Worm (Caenorhabditis elegans) whole organism, L1 larva: ENCODE results near the gene str-254.

Source experiments
- C04F5.9 ChIP-seq: sonication (generic microtip); optimal IDR thresholded peaks from 2 replicates; lab custom pipeline; 2016; ENCODE audit warnings: missing genetic modification characterization, missing compliant biosample characterization
- C34B4.2 ChIP-seq: sonication (generic microtip); optimal IDR thresholded peaks from 2 replicates; lab custom pipeline; 2017; ENCODE audit warnings: mild to moderate bottlenecking, missing genetic modification characterization, missing compliant biosample characterization
- F16B12.6 ChIP-seq: fragments of 150-350 bp; optimal IDR thresholded peaks from 2 replicates; lab custom pipeline; 2014; ENCODE audit warnings: missing biosample characterization, missing genetic modification characterization
- Y116A8C.19 ChIP-seq: sonication (generic microtip); optimal IDR thresholded peaks from 2 replicates; lab custom pipeline; 2016; ENCODE audit warnings: missing compliant biosample characterization, missing genetic modification characterization, borderline replicate concordance
- aha-1 ChIP-seq: fragments of 150-350 bp; optimal IDR thresholded peaks from 2 replicates; lab custom pipeline; 2014; ENCODE audit warnings: missing biosample characterization, missing genetic modification characterization
- ceh-63 ChIP-seq: fragments of 200-800 bp; sonication (Bioruptor generic); optimal IDR thresholded peaks from 2 replicates; lab custom pipeline; 2018; ENCODE audit warnings: mild to moderate bottlenecking, missing genetic modification characterization, missing compliant biosample characterization
- ceh-82 ChIP-seq, 3 experiments: fragments of 150-350 bp in 1 of 3; sonication (generic microtip) in 2 of 3; optimal IDR thresholded peaks; 2 replicates each; lab custom pipeline; 2014 to 2017; ENCODE audit warnings: missing biosample characterization in 3 of 3, missing genetic modification characterization in 3 of 3
- ceh-88 ChIP-seq: fragments of 200-800 bp; sonication (Bioruptor generic); IDR thresholded peaks from 2 replicates; pipeline ENCODE4 v1.3.6; 2022; ENCODE audit warnings: missing genetic modification characterization, missing compliant biosample characterization
- efl-3 ChIP-seq: fragments of 200-800 bp; sonication (Bioruptor generic); optimal IDR thresholded peaks from 2 replicates; lab custom pipeline; 2018; ENCODE audit warnings: mild to moderate bottlenecking, missing genetic modification characterization, missing compliant biosample characterization
- elt-2 ChIP-seq: sonication (generic microtip); optimal IDR thresholded peaks from 2 replicates; lab custom pipeline; 2016; ENCODE audit warnings: missing genetic modification characterization, mild to moderate bottlenecking, inconsistent platforms, missing compliant biosample characterization, missing genetic modification reagents
- fkh-8 ChIP-seq: sonication (generic microtip); optimal IDR thresholded peaks from 2 replicates; lab custom pipeline; 2016; ENCODE audit warnings: mild to moderate bottlenecking, missing genetic modification characterization, missing compliant biosample characterization
- hlh-17 ChIP-seq: fragments of 200-800 bp; sonication (Bioruptor generic); optimal IDR thresholded peaks from 2 replicates; lab custom pipeline; 2018; ENCODE audit warnings: missing genetic modification characterization, mild to moderate bottlenecking, missing compliant biosample characterization, moderate library complexity, borderline replicate concordance
- hlh-4 ChIP-seq: sonication (generic microtip); optimal IDR thresholded peaks from 2 replicates; lab custom pipeline; 2016; ENCODE audit warnings: mild to moderate bottlenecking, missing genetic modification characterization, missing compliant biosample characterization
- irx-1 ChIP-seq: sonication (generic microtip); optimal IDR thresholded peaks from 2 replicates; lab custom pipeline; 2016; ENCODE audit warnings: missing genetic modification characterization, missing compliant biosample characterization
- lin-13 ChIP-seq: fragments of 150-350 bp; optimal IDR thresholded peaks from 2 replicates; lab custom pipeline; 2014; ENCODE audit warnings: missing biosample characterization, missing genetic modification reagents, missing genetic modification characterization
- mab-9 ChIP-seq: fragments of 200-800 bp; sonication (Bioruptor generic); IDR thresholded peaks from 2 replicates; pipeline ENCODE4 v1.3.6; 2022; ENCODE audit warnings: missing genetic modification reagents, missing genetic modification characterization, missing compliant biosample characterization
- mdl-1 ChIP-seq, 2 experiments: fragments of 150-350 bp; optimal IDR thresholded peaks; 2 replicates each; lab custom pipeline; 2014 to 2017; ENCODE audit warnings: missing biosample characterization in 2 of 2, missing genetic modification characterization in 2 of 2, inconsistent platforms in 1 of 2
- mef-2 ChIP-seq: fragments of 150-350 bp; optimal IDR thresholded peaks from 2 replicates; lab custom pipeline; 2014; ENCODE audit warnings: missing biosample characterization, missing genetic modification characterization
- nhr-19 ChIP-seq: fragments of 200-800 bp; sonication (Bioruptor generic); conservative IDR thresholded peaks from 2 replicates; pipeline ENCODE4 v1.3.6; 2022; ENCODE audit warnings: missing genetic modification characterization, missing compliant biosample characterization
- nhr-237 ChIP-seq: fragments of 150-350 bp; optimal IDR thresholded peaks from 2 replicates; lab custom pipeline; 2014; ENCODE audit warnings: missing biosample characterization, missing genetic modification characterization
- nhr-71 ChIP-seq: sonication (generic microtip); optimal IDR thresholded peaks from 2 replicates; lab custom pipeline; 2016; ENCODE audit warnings: mild to moderate bottlenecking, missing genetic modification characterization, moderate library complexity, missing compliant biosample characterization
- nhr-77 ChIP-seq: fragments of 150-350 bp; optimal IDR thresholded peaks from 2 replicates; lab custom pipeline; 2014; ENCODE audit warnings: missing biosample characterization, missing genetic modification characterization
- nhr-84 ChIP-seq: sonication (generic microtip); optimal IDR thresholded peaks from 2 replicates; lab custom pipeline; 2017; ENCODE audit warnings: missing biosample characterization, missing genetic modification characterization
- nhr-85 ChIP-seq: sonication (generic microtip); peaks from one replicate; lab custom pipeline; 2016; ENCODE audit warnings: missing genetic modification characterization, inconsistent platforms, missing compliant biosample characterization
- nhr-90 ChIP-seq: sonication (generic microtip); optimal IDR thresholded peaks from 2 replicates; lab custom pipeline; 2016; ENCODE audit warnings: mild to moderate bottlenecking, missing genetic modification characterization, missing compliant biosample characterization; ENCODE audit not compliant: poor library complexity
- pqm-1 ChIP-seq: sonication (generic microtip); optimal IDR thresholded peaks from 3 replicates; lab custom pipeline; 2017; ENCODE audit warnings: missing biosample characterization, missing genetic modification characterization
- skn-1 ChIP-seq: fragments of 150-350 bp; optimal IDR thresholded peaks from 2 replicates; lab custom pipeline; 2014; ENCODE audit warnings: missing biosample characterization, missing genetic modification characterization
- snu-23 ChIP-seq: sonication (generic microtip); optimal IDR thresholded peaks from 2 replicates; lab custom pipeline; 2016; ENCODE audit warnings: missing genetic modification characterization, missing compliant biosample characterization
- unc-62 ChIP-seq: fragments of 150-350 bp; optimal IDR thresholded peaks from 2 replicates; lab custom pipeline; 2014; ENCODE audit warnings: missing biosample characterization, missing genetic modification reagents, missing genetic modification characterization
- unc-86 ChIP-seq: sonication (generic microtip); optimal IDR thresholded peaks from 2 replicates; lab custom pipeline; 2016; ENCODE audit warnings: missing genetic modification characterization, missing compliant biosample characterization
- zip-4 ChIP-seq: fragments of 200-800 bp; sonication (Bioruptor generic); optimal IDR thresholded peaks from 2 replicates; lab custom pipeline; 2018; ENCODE audit warnings: mild to moderate bottlenecking, missing genetic modification characterization, moderate library complexity, missing compliant biosample characterization
- ztf-11 ChIP-seq, 2 experiments: sonication (generic microtip); optimal IDR thresholded peaks; 2 replicates each; lab custom pipeline; 2016 to 2017; ENCODE audit warnings: missing genetic modification characterization in 2 of 2, missing biosample characterization in 1 of 2, missing compliant biosample characterization in 1 of 2

str-254 gene

ce11 chrV:16175227-16175626 is 22.0 kb upstream of the str-254 start:
- TF ChIP-seq lin-13 (GFP tag; lab: Kevin White, UChicago), result no peak
- TF ChIP-seq elt-2 (tag; lab: Kevin White, UChicago), result peak; percentile 79
- TF ChIP-seq pqm-1 (tag; lab: Kevin White, UChicago), result peak; percentile 74
- TF ChIP-seq unc-62 (GFP tag; lab: Kevin White, UChicago), result no peak

ce11 chrV:16174109-16174508 is 20.8 kb upstream of the str-254 start:
- peak; percentile 57 for TF ChIP-seq elt-2 (tag; lab: Kevin White, UChicago)
- peak; percentile 14 for TF ChIP-seq nhr-85
- peak; percentile 16 for TF ChIP-seq pqm-1 (tag; lab: Kevin White, UChicago)
- TF ChIP-seq unc-86, result no peak

ce11 chrV:16171721-16172120 is 18.4 kb upstream of the str-254 start, which contains the start of gene K05D4.9:
TSS of gene K05D4.9 (minus strand) at chrV:16171821.
- TF ChIP-seq fkh-8 (tag; lab: Kevin White, UChicago) (peak; percentile 18), nhr-19 (GFP tag; lab: Robert Waterston, UW) (no peak)

DNA sequence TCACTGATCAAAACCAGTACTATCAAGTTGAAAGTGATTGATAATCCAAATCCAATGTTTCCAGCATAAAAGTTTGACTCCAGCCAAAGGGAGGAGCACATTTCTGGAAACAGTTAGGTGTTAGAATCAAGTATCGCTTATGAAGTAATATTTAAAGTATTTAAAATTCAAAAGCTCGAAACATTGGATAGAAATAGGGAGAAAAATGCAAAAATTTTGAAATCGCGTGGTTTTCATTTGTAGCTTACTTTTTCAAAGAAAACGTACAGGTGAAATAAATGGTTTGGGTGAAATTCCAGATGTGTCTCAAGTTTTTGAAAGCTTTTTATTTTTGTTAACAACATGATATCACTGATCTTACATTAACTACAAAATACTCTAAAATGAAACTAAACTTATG is 15.8 kb upstream of the str-254 start, which contains the start of gene str-111:
Gene str-111, minus strand, starts transcription at position 101 of the 400 bp plus-strand sequence.
- TF ChIP-seq F16B12.6 (tag; lab: Kevin White, UChicago) (no peak), hlh-4 (tag; lab: Kevin White, UChicago) (peak; percentile 65), zip-4 (GFP tag; lab: Kevin White, UChicago) (no peak), ztf-11 (tag; optimal IDR thresholded peaks at IDR 0.05; lab: Kevin White, UChicago) (no peak), hlh-17 (GFP tag; lab: Kevin White, UChicago) (no peak)
- TF ChIP-seq, all 84 proteins: peak for 1

- no peak for TF ChIP-seq F16B12.6 (tag; lab: Kevin White, UChicago)
- no peak for TF ChIP-seq nhr-90 (tag; lab: Kevin White, UChicago)
- TF ChIP-seq irx-1 (tag; lab: Kevin White, UChicago), result no peak
- no peak for TF ChIP-seq ceh-63 (GFP tag; lab: Kevin White, UChicago)
- TF ChIP-seq unc-86, result no peak
- TF ChIP-seq snu-23 (GFP tag; lab: Kevin White, UChicago), result no peak
- no peak for TF ChIP-seq C04F5.9
- no peak for TF ChIP-seq ceh-82 (tag; optimal IDR thresholded peaks at IDR 0.05; lab: Kevin White, UChicago)
- no peak for TF ChIP-seq nhr-77 (tag; lab: Kevin White, UChicago)
- no peak for TF ChIP-seq nhr-84
- TF ChIP-seq nhr-237 (tag; lab: Kevin White, UChicago), result no peak
- TF ChIP-seq C34B4.2 (tag; lab: Kevin White, UChicago), result no peak
- TF ChIP-seq mdl-1 (tag; optimal IDR thresholded peaks at IDR 0.05; lab: Kevin White, UChicago), result no peak
- TF ChIP-seq efl-3, result no peak
- TF ChIP-seq aha-1 (tag; lab: Kevin White, UChicago), result no peak
Measured at ce11 chrV:16165936-16166335, 12.7 kb upstream of the str-254 start, which contains the start of gene str-108. TSS of gene str-108 (plus strand) at chrV:16166236.

DNA sequence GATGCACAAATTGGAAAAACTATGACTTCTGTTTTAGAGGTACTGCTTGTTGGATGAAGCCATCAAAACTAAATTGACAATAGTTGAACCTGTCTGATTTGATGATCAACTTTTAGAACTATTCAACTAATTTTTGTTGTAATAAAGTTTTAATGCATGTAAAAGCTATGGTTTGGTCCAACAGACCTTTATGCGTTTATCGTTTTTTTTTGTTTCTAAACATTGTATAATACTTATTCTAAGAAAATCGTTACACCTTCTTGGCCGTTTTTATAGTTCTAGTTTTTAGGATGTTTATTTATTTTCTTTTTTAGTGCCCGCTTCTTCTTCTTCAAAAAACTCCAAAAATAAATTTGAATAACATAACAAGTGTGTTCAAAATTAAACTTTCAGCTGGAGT is 10.4 kb upstream of the str-254 start, which contains the start of gene F10A3.12:
Gene F10A3.12, plus strand, starts transcription at position 301 of the 400 bp plus-strand sequence.
- TF ChIP-seq mab-9 (GFP tag; lab: Robert Waterston, UW) (no peak), mef-2 (tag; lab: Kevin White, UChicago) (no peak), nhr-71 (no peak), Y116A8C.19 (tag; lab: Kevin White, UChicago) (no peak), skn-1 (tag; lab: Kevin White, UChicago) (no peak), fkh-8 (tag; lab: Kevin White, UChicago) (no peak), ceh-88 (no peak)
